Worm (Caenorhabditis elegans) whole organism, mixed stage, embryonic: Measurements from ENCODE around the gene bath-26.

Source experiments
- M03D4.4 ChIP-seq: sonication (generic microtip); optimal IDR thresholded peaks from 2 replicates; lab custom pipeline; 2017; ENCODE audit warnings: mild to moderate bottlenecking, missing genetic modification characterization, missing compliant biosample characterization
- bed-3 ChIP-seq: fragments of 200-800 bp; sonication (Bioruptor generic); optimal IDR thresholded peaks from 3 replicates; lab custom pipeline; 2018; ENCODE audit warnings: mild to moderate bottlenecking, missing genetic modification characterization, moderate library complexity, missing compliant biosample characterization
- blmp-1 ChIP-seq: fragments of 150-350 bp; optimal IDR thresholded peaks from 2 replicates; lab custom pipeline; 2014; ENCODE audit warnings: missing biosample characterization, missing genetic modification characterization
- ceh-43 ChIP-seq: fragments of 200-800 bp; sonication (Bioruptor generic); optimal IDR thresholded peaks from 2 replicates; lab custom pipeline; 2018; ENCODE audit warnings: mild to moderate bottlenecking, missing genetic modification characterization, moderate library complexity, missing compliant biosample characterization
- ces-1 ChIP-seq: fragments of 150-350 bp; optimal IDR thresholded peaks from 2 replicates; lab custom pipeline; 2014; ENCODE audit warnings: missing biosample characterization, missing genetic modification reagents, missing genetic modification characterization
- cnd-1 ChIP-seq: fragments of 200-800 bp; sonication (Bioruptor generic); optimal IDR thresholded peaks from 2 replicates; lab custom pipeline; 2018; ENCODE audit warnings: mild to moderate bottlenecking, missing genetic modification characterization, missing compliant biosample characterization
- drap-1 ChIP-seq: fragments of 200-800 bp; sonication (Bioruptor generic); optimal IDR thresholded peaks from 3 replicates; lab custom pipeline; 2018; ENCODE audit warnings: mild to moderate bottlenecking, missing genetic modification characterization, missing compliant biosample characterization
- elt-1 ChIP-seq: sonication (generic microtip); optimal IDR thresholded peaks from 2 replicates; lab custom pipeline; 2017; ENCODE audit warnings: missing genetic modification characterization, mild to moderate bottlenecking, missing compliant biosample characterization, antibody characterized with exemption, moderate library complexity, borderline replicate concordance; ENCODE audit not compliant: insufficient read depth
- elt-3 ChIP-seq: fragments of 150-350 bp; optimal IDR thresholded peaks from 2 replicates; lab custom pipeline; 2014; ENCODE audit warnings: missing biosample characterization, missing genetic modification characterization
- ham-2 ChIP-seq: fragments of 200-800 bp; sonication (Bioruptor generic); optimal IDR thresholded peaks from 2 replicates; lab custom pipeline; 2018; ENCODE audit warnings: mild to moderate bottlenecking, missing genetic modification characterization, missing compliant biosample characterization
- hlh-1 ChIP-seq: fragments of 150-350 bp; optimal IDR thresholded peaks from 2 replicates; lab custom pipeline; 2014; ENCODE audit warnings: missing biosample characterization, missing genetic modification reagents, missing genetic modification characterization
- lin-13 ChIP-seq: fragments of 150-350 bp; optimal IDR thresholded peaks from 2 replicates; lab custom pipeline; 2014; ENCODE audit warnings: missing biosample characterization, missing genetic modification characterization
- lin-32 ChIP-seq: fragments of 200-800 bp; sonication (Bioruptor generic); optimal IDR thresholded peaks from 2 replicates; lab custom pipeline; 2018; ENCODE audit warnings: mild to moderate bottlenecking, missing genetic modification characterization, missing compliant biosample characterization
- lsy-2 ChIP-seq: fragments of 150-350 bp; optimal IDR thresholded peaks from 2 replicates; lab custom pipeline; 2014; ENCODE audit warnings: missing biosample characterization, missing genetic modification characterization
- mab-5 ChIP-seq: fragments of 150-350 bp; optimal IDR thresholded peaks from 2 replicates; lab custom pipeline; 2014; ENCODE audit warnings: missing biosample characterization, missing genetic modification characterization
- mep-1 ChIP-seq: fragments of 150-350 bp; optimal IDR thresholded peaks from 2 replicates; lab custom pipeline; 2017; ENCODE audit warnings: missing biosample characterization, missing genetic modification reagents, missing genetic modification characterization, inconsistent platforms
- mls-2 ChIP-seq: sonication (generic microtip); optimal IDR thresholded peaks from 2 replicates; lab custom pipeline; 2016; ENCODE audit warnings: mild to moderate bottlenecking, missing genetic modification characterization, moderate library complexity, missing compliant biosample characterization
- nhr-12 ChIP-seq: fragments of 150-350 bp; optimal IDR thresholded peaks from 2 replicates; lab custom pipeline; 2014; ENCODE audit warnings: missing biosample characterization, missing genetic modification characterization
- nhr-2 ChIP-seq: fragments of 150-350 bp; optimal IDR thresholded peaks from 2 replicates; lab custom pipeline; 2014; ENCODE audit warnings: missing biosample characterization, missing genetic modification characterization
- nhr-237 ChIP-seq: fragments of 150-350 bp; optimal IDR thresholded peaks from 2 replicates; lab custom pipeline; 2014; ENCODE audit warnings: missing biosample characterization, missing genetic modification characterization
- nhr-28 ChIP-seq: fragments of 150-350 bp; optimal IDR thresholded peaks from 2 replicates; lab custom pipeline; 2014; ENCODE audit warnings: missing biosample characterization, missing genetic modification characterization
- nhr-76 ChIP-seq: sonication (generic microtip); optimal IDR thresholded peaks from 2 replicates; lab custom pipeline; 2017; ENCODE audit warnings: missing biosample characterization, missing genetic modification characterization
- snpc-4 ChIP-seq: fragments of 150-350 bp; optimal IDR thresholded peaks from 2 replicates; lab custom pipeline; 2014; ENCODE audit warnings: missing biosample characterization, missing genetic modification characterization
- sptf-1 ChIP-seq: sonication (generic microtip); optimal IDR thresholded peaks from 2 replicates; lab custom pipeline; 2017; ENCODE audit warnings: mild to moderate bottlenecking, missing genetic modification characterization, moderate library complexity, missing compliant biosample characterization
- tbx-8 ChIP-seq: fragments of 200-800 bp; sonication (Bioruptor generic); optimal IDR thresholded peaks from 2 replicates; lab custom pipeline; 2018; ENCODE audit warnings: mild to moderate bottlenecking, missing genetic modification characterization, moderate library complexity, missing compliant biosample characterization
- unc-120 ChIP-seq: sonication (generic microtip); optimal IDR thresholded peaks from 2 replicates; lab custom pipeline; 2017; ENCODE audit warnings: missing genetic modification characterization, missing compliant biosample characterization; ENCODE audit not compliant: poor library complexity, severe bottlenecking
- unc-39 ChIP-seq: fragments of 150-350 bp; optimal IDR thresholded peaks from 2 replicates; lab custom pipeline; 2014; ENCODE audit warnings: missing biosample characterization, missing genetic modification characterization
- unc-62 ChIP-seq: fragments of 150-350 bp; optimal IDR thresholded peaks from 2 replicates; lab custom pipeline; 2014; ENCODE audit warnings: missing biosample characterization, missing genetic modification reagents, missing genetic modification characterization
- zip-8 ChIP-seq: fragments of 150-350 bp; optimal IDR thresholded peaks from 2 replicates; lab custom pipeline; 2014; ENCODE audit warnings: missing biosample characterization, missing genetic modification characterization

bath-26 gene

DNA sequence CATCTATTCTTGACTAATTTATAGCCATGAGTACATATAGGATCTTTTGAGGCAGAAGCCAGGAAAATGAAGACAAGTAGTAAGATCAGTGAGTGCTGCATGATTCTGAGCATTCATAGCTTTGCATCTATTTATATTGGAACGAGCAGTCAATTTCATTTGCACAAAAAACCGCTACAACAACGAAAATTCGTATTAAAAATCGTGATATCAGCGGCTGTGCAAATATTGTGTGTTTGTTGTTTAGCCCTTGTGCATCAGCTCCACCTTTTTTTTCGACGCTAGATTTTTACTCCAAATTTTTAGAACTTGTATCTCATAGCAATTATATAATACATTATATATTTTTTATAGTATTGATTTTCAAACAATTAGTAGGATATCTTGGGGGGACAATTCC is 16.4 kb downstream of the bath-26 start, which contains the start of gene clec-21:
TSS of gene clec-21 (minus strand) at position 101 of the 400 bp plus-strand sequence.
- TF ChIP-seq ces-1 (GFP tag; lab: Kevin White, UChicago) = no peak
- no peak for TF ChIP-seq unc-120 (tag; lab: Kevin White, UChicago)

DNA sequence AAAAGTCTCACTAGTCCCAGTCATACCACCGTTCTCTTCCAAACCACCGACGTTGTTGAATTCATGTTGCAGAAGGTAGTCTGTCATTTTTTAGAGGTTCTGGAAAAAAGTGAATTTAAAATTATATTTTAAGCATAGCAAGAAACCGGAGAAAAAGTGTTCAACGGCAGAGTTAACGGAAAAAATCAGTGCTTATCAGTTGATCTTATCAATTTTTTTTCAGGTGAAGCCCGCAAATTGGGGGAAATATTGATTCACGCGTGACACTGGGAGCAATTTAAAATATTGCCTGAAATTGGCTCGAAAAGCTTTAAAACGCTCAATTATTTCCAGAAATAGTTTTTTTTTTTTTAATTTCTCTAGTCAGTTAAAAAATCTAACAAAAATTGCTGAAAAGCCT is 20.7 kb downstream of the bath-26 start, which contains the start of gene math-38:
TSS of gene math-38 (minus strand) at position 101 of the 400 bp plus-strand sequence.
- TF ChIP-seq snpc-4 (tag; lab: Kevin White, UChicago) (no peak), lsy-2 (tag; lab: Kevin White, UChicago) (no peak)

DNA sequence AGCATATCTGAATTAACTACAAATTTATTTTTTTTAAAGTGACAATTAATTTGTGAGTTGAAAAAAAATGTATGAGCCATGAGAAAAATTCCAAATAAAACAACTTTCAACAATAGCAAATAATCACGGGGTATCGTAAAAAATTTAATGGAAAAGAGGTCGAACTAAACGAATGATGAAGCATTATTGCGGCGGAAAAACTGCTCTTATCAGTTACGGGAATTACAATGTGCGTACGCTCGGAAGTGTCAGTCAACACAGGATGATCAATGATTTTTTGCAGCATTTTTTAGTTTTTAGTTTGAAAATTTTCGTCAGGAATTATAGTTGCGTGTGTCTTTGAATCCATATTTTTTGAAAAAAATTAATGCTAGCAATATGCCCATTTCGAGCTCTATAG is 23.8 kb downstream of the bath-26 start:
- TF ChIP-seq lin-32 (GFP tag; lab: Kevin White, UChicago) (no peak), blmp-1 (tag; lab: Kevin White, UChicago) (no peak)

- TF ChIP-seq nhr-12 (tag; lab: Kevin White, UChicago) (no peak), nhr-2 (tag; lab: Kevin White, UChicago) (no peak), unc-39 (tag; lab: Kevin White, UChicago) (no peak), ceh-43 (GFP tag; lab: Kevin White, UChicago) (no peak), blmp-1 (tag; lab: Kevin White, UChicago) (no peak), bed-3 (GFP tag; lab: Kevin White, UChicago) (no peak), mls-2 (tag; lab: Kevin White, UChicago) (no peak), tbx-8 (GFP tag; lab: Kevin White, UChicago) (no peak), ces-1 (GFP tag; lab: Kevin White, UChicago) (no peak), zip-8 (tag; lab: Kevin White, UChicago) (no peak), snpc-4 (tag; lab: Kevin White, UChicago) (no peak), drap-1 (GFP tag; lab: Kevin White, UChicago) (no peak), M03D4.4 (tag; lab: Kevin White, UChicago) (no peak), nhr-237 (tag; lab: Kevin White, UChicago) (no peak), lin-13 (tag; lab: Kevin White, UChicago) (no peak), lsy-2 (tag; lab: Kevin White, UChicago) (no peak)
Measured at ce11 chrII:1576030-1576429, 24.5 kb downstream of the bath-26 start, which contains the start of gene K05F6.10. Gene K05F6.10, minus strand, starts transcription at chrII:1576130.

DNA sequence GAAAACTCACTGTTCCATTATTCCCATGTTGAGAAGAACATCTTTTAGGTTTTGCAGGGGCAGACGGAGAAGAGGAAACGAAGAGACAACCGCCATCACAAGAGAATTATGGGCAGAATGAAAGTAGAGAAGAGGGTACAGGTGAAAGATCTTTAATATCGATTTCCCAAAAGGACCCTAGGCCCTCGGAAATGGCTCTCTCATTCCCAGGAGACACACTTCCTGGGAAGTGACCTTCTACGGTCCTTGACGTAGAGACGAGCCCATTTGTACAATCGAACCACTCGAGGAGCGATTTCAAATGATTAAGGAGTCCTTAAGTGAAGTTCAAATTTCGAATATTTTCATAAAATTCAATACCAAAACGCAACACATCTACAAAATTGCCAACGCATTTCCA is 29.5 kb downstream of the bath-26 start, which contains the start of gene fbxb-46:
TSS of gene fbxb-46 (minus strand) at position 101 of the 400 bp plus-strand sequence.
- TF ChIP-seq cnd-1 (tag; lab: Kevin White, UChicago) (no peak), mep-1 (no peak), sptf-1 (tag; lab: Kevin White, UChicago) (no peak), mls-2 (tag; lab: Kevin White, UChicago) (no peak), nhr-76 (tag; lab: Kevin White, UChicago) (no peak), elt-1 (tag; lab: Kevin White, UChicago) (no peak), tbx-8 (GFP tag; lab: Kevin White, UChicago) (no peak), ham-2 (GFP tag; lab: Kevin White, UChicago) (no peak), nhr-2 (tag; lab: Kevin White, UChicago) (no peak), lin-32 (GFP tag; lab: Kevin White, UChicago) (no peak), unc-39 (tag; lab: Kevin White, UChicago) (no peak)

DNA sequence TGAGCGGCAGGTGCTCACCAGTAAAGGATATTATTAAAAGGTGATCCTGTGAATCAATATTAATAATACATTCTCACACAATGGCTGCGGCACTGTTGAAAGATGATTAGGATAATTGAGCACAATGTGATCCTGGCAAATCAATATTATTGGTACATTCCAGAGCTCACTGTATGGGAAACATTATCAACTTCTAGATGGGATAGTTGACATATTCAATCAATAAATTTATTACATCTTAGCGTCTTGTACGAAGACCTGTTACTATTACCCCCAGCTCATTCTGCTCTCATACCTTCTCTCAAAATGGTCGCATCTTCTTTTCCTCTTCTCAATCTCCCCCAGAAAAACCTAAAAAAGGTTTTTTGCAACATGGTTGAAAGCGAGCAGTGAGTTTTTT is 32.3 kb downstream of the bath-26 start, which contains the start of gene fbxb-49:
TSS of gene fbxb-49 (plus strand) at position 301 of the 400 bp plus-strand sequence.
- TF ChIP-seq snpc-4 (tag; lab: Kevin White, UChicago) (no peak), M03D4.4 (tag; lab: Kevin White, UChicago) (no peak), lsy-2 (tag; lab: Kevin White, UChicago) (no peak), blmp-1 (tag; lab: Kevin White, UChicago) (no peak), elt-3 (tag; lab: Kevin White, UChicago) (no peak), hlh-1 (tag; lab: Kevin White, UChicago) (no peak)

ce11 chrII:1567646-1568045 is 32.9 kb downstream of the bath-26 start, which contains the start of gene K05F6.8:
Gene K05F6.8, minus strand, starts transcription at chrII:1567746.
- TF ChIP-seq mep-1 (no peak), elt-1 (tag; lab: Kevin White, UChicago) (no peak), unc-120 (tag; lab: Kevin White, UChicago) (no peak), blmp-1 (tag; lab: Kevin White, UChicago) (no peak), ceh-43 (GFP tag; lab: Kevin White, UChicago) (no peak), M03D4.4 (tag; lab: Kevin White, UChicago) (no peak), nhr-237 (tag; lab: Kevin White, UChicago) (no peak), mab-5 (tag; lab: Kevin White, UChicago) (no peak), mls-2 (tag; lab: Kevin White, UChicago) (no peak), drap-1 (GFP tag; lab: Kevin White, UChicago) (no peak), nhr-76 (tag; lab: Kevin White, UChicago) (no peak), lin-13 (tag; lab: Kevin White, UChicago) (no peak), lsy-2 (tag; lab: Kevin White, UChicago) (no peak), nhr-28 (tag; lab: Kevin White, UChicago) (no peak), unc-62 (GFP tag; lab: Kevin White, UChicago) (no peak), zip-8 (tag; lab: Kevin White, UChicago) (no peak), bed-3 (GFP tag; lab: Kevin White, UChicago) (no peak)
- TF ChIP-seq, all 35 proteins: peak for 0
